Fruit fly (Drosophila melanogaster): ENCODE data around the gene CG13613.
A peak's percentile ranks its signal among the peaks of the same experiment; 100 is the strongest.

Gene CG13613

dm6 chr3R:24333182-24333808 lies 32.1 kb upstream of the CG13613 start, which contains the start of the genes Rrp5 and Dis3:
Gene Rrp5, minus strand, starts transcription at chr3R:24333316.
Gene Dis3, plus strand, starts transcription at chr3R:24333433.
- no peak for TF ChIP-seq pdm3 (GFP tag; optimal IDR thresholded peaks at IDR 0.05)
- 0 out of 3 replicates have a peak, but pooled peaks have one; percentile 12 for TF ChIP-seq eg (GFP tag; IDR thresholded peaks at IDR 0.05)
- peak; percentile 93 for TF ChIP-seq CG1621 (tag; optimal IDR thresholded peaks at IDR 0.05)

- no peak for TF ChIP-seq Blimp-1 (GFP tag; optimal IDR thresholded peaks at IDR 0.05)
- no peak for TF ChIP-seq Eip78C (GFP tag)
- TF ChIP-seq Ets96B (tag; optimal IDR thresholded peaks at IDR 0.05), result no peak
- TF ChIP-seq CG6792 (GFP tag; optimal IDR thresholded peaks at IDR 0.05), result no peak
- TF ChIP-seq CG31627 (GFP tag; optimal IDR thresholded peaks at IDR 0.05), result no peak
- TF ChIP-seq Smox (GFP tag; optimal IDR thresholded peaks at IDR 0.05), result no peak
- no peak for TF ChIP-seq dac (GFP tag; optimal IDR thresholded peaks at IDR 0.05)
- TF ChIP-seq CG9139 (GFP tag; optimal IDR thresholded peaks at IDR 0.05), result no peak
- TF ChIP-seq Hr39 (GFP tag; optimal IDR thresholded peaks at IDR 0.05), result no peak
- no peak for TF ChIP-seq CG10631 (GFP tag; optimal IDR thresholded peaks at IDR 0.05)
- TF ChIP-seq CG8632 (GFP tag; optimal IDR thresholded peaks at IDR 0.05), result no peak
- no peak for TF ChIP-seq salr (GFP tag; optimal IDR thresholded peaks at IDR 0.05)
- TF ChIP-seq CG3032 (tag; optimal IDR thresholded peaks at IDR 0.05), result no peak
Observed at dm6 chr3R:24336622-24337021, 28.7 kb upstream of the CG13613 start, which contains the start of gene CG6432. Gene CG6432, plus strand, starts transcription at chr3R:24336922.

dm6 chr3R:24341251-24341650 lies 24.1 kb upstream of the CG13613 start, which contains the start of gene Ms:
Gene Ms, plus strand, starts transcription at chr3R:24341551.
- TF ChIP-seq eg (GFP tag; IDR thresholded peaks at IDR 0.05), result no peak
- no peak for TF ChIP-seq Hr39 (GFP tag; optimal IDR thresholded peaks at IDR 0.05)
- no peak for TF ChIP-seq Hr4 (GFP tag; optimal IDR thresholded peaks at IDR 0.05)
- no peak for TF ChIP-seq fd85E (GFP tag; optimal IDR thresholded peaks at IDR 0.05)
- no peak for TF ChIP-seq Met (GFP tag; optimal IDR thresholded peaks at IDR 0.05)
- TF ChIP-seq acj6 (GFP tag; optimal IDR thresholded peaks at IDR 0.05), result no peak
- TF ChIP-seq CG6792 (GFP tag; optimal IDR thresholded peaks at IDR 0.05), result no peak
- no peak for TF ChIP-seq Ets21C (GFP tag; optimal IDR thresholded peaks at IDR 0.05)
- no peak for TF ChIP-seq Eip93F (GFP tag; optimal IDR thresholded peaks at IDR 0.05)
- no peak for TF ChIP-seq topi (GFP tag; optimal IDR thresholded peaks at IDR 0.05)
- no peak for TF ChIP-seq CG6808 (GFP tag; optimal IDR thresholded peaks at IDR 0.05)
- no peak for TF ChIP-seq achi (GFP tag; optimal IDR thresholded peaks at IDR 0.05)
- no peak for TF ChIP-seq CG34406 (GFP tag; optimal IDR thresholded peaks at IDR 0.05)
- TF ChIP-seq CG3919 (GFP tag; optimal IDR thresholded peaks at IDR 0.05), result no peak

dm6 chr3R:24348420-24349190 lies 16.7 kb upstream of the CG13613 start, which contains the start of the genes CG5746 and CG6454:
Gene CG5746, minus strand, starts transcription at chr3R:24348791.
Gene CG6454, plus strand, starts transcription at chr3R:24349182.
- TF ChIP-seq lz (GFP tag; optimal IDR thresholded peaks at IDR 0.05) (peak; percentile 75), Sox15 (GFP tag; optimal IDR thresholded peaks at IDR 0.05) (peak; percentile 47), OdsH (GFP tag; optimal IDR thresholded peaks at IDR 0.05) (no peak), fd85E (GFP tag; optimal IDR thresholded peaks at IDR 0.05) (no peak), Blimp-1 (GFP tag; optimal IDR thresholded peaks at IDR 0.05) (no peak), Met (GFP tag; optimal IDR thresholded peaks at IDR 0.05) (no peak), cyc (GFP tag; optimal IDR thresholded peaks at IDR 0.05) (peak; percentile 61), CG10631 (GFP tag; optimal IDR thresholded peaks at IDR 0.05) (no peak), acj6 (GFP tag; optimal IDR thresholded peaks at IDR 0.05) (no peak), Gug (GFP tag; IDR thresholded peaks at IDR 0.05) (0 out of 2 replicates have a peak, but pooled peaks have one; percentile 9), esn (GFP tag; optimal IDR thresholded peaks at IDR 0.05) (peak; percentile 76), CG31627 (GFP tag; optimal IDR thresholded peaks at IDR 0.05) (peak; percentile 79), Lpt (GFP tag; optimal IDR thresholded peaks at IDR 0.05) (no peak), CG11902 (GFP tag; optimal IDR thresholded peaks at IDR 0.05) (peak; percentile 44), CG11294 (GFP tag; IDR thresholded peaks at IDR 0.05) (peak; percentile 18; the same call in 1 of the 2 replicates), Sox102F (GFP tag; optimal IDR thresholded peaks at IDR 0.05) (no peak)

All from whole organism, prepupa.